In the genomic region with DNA sequence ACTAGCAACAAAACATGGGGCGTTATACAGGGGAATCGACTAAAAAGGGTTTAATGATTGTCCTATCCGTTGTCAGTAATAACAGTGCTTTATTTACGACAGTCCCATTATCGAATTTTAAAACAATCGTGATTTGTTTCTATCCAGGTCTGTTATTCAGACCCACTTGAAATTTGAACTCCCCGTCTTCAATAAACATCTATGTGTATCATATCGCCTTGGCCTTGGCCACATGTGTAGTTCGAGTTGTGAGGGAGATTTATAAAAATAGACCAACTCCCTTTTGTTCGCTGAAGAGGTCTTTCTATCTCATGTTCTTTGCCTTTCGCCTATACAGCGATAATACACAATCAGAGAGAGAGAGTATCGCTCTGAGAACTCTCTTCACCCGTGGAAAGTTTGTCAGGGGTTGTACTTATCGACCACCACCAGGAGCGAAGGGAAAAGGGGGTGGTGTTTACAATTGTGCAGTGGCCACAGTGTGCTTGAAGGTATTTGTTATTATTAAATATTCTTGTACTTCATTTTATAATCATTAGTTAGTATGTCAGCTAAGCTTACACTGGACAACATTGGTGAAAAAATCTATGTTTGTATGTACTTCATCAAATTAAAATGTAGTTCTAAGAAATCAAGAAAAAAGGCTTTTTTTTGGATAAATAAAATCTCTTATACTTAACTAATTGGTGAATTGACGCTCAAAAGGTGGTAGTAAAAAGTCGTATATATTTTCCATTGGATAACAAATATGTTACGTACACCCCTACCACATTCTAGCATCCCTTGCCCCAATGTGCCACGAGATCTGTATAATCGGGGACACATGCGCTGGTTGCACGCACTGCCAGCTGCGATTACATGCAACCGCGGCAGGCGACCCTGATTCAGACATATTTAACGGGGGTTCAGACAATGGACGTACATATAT, we compare ENCODE assay signal across 5 fruit fly cellular contexts.
TF ChIP-seq lines count a peak whose summit lies in the region.

No protein-coding gene starts in this region.

- TF ChIP-seq CTCF in whole organism, embryonic (GFP tag; optimal IDR thresholded peaks at IDR 0.05; lab: Kevin White, UChicago) = peak; percentile 52

TF ChIP-seq in whole organism, adult, 20 proteins besides CTCF, POLR2A, EP300 and RAD21:
- peak; percentile 44 for TF ChIP-seq kay (GFP tag; lab: Kevin White, UChicago; ENCODE audit: borderline replicate concordance)
- TF ChIP-seq Clk (GFP tag; optimal IDR thresholded peaks at IDR 0.05; lab: Kevin White, UChicago) = no peak

TF ChIP-seq in whole organism, embryonic, 481 proteins besides CTCF, POLR2A, EP300 and RAD21 (continues in another document):
- TF ChIP-seq tin (GFP tag; optimal IDR thresholded peaks at IDR 0.05; lab: Kevin White, UChicago) (peak; percentile 80), CG11696 (GFP tag; IDR thresholded peaks at IDR 0.05; lab: Robert Waterston, UW) (0 out of 2 replicates have a peak, but pooled peaks have one; percentile 38), CG10321 (GFP tag; IDR thresholded peaks at IDR 0.05; lab: Robert Waterston, UW) (no peak), lmd (GFP tag; IDR thresholded peaks at IDR 0.05; lab: Robert Waterston, UW) (peak; percentile 57), z (GFP tag; IDR thresholded peaks at IDR 0.05; lab: Robert Waterston, UW) (no peak), CG9817 (tag; optimal IDR thresholded peaks at IDR 0.05; lab: Kevin White, UChicago) (peak; percentile 37), zen (tag; optimal IDR thresholded peaks at IDR 0.05; lab: Kevin White, UChicago) (peak; percentile 72), lov (optimal IDR thresholded peaks at IDR 0.05; lab: Kevin White, UChicago) (no peak), lov (GFP tag; IDR thresholded peaks at IDR 0.05; lab: Robert Waterston, UW) (0 out of 3 replicates have a peak, but pooled peaks have one; percentile 4), CG3065 (GFP tag; optimal IDR thresholded peaks at IDR 0.05; lab: Kevin White, UChicago) (peak; percentile 51), gsb (GFP tag; IDR thresholded peaks at IDR 0.05; lab: Robert Waterston, UW) (no peak), Abd-B (GFP tag; optimal IDR thresholded peaks at IDR 0.05; lab: Kevin White, UChicago) (peak; percentile 34), CG5245 (GFP tag; optimal IDR thresholded peaks at IDR 0.05; lab: Kevin White, UChicago) (peak; percentile 69), pan (optimal IDR thresholded peaks at IDR 0.05; lab: Kevin White, UChicago) (no peak), pan (GFP tag; optimal IDR thresholded peaks at IDR 0.05 in 1 of 2, IDR thresholded peaks at IDR 0.05 in 1 of 2) (peak in 1 of 2 experiments; percentile 37), CG30403 (GFP tag; optimal IDR thresholded peaks at IDR 0.05; lab: Kevin White, UChicago) (peak; percentile 83), CG17328 (GFP tag; IDR thresholded peaks at IDR 0.05; lab: Robert Waterston, UW) (peak; percentile 62), CG13424 (tag; optimal IDR thresholded peaks at IDR 0.05; lab: Kevin White, UChicago) (peak; percentile 78), CG6683 (GFP tag; optimal IDR thresholded peaks at IDR 0.05; lab: Kevin White, UChicago) (no peak)

TF ChIP-seq in whole organism, prepupa, 60 proteins besides CTCF, POLR2A, EP300 and RAD21 (continues in another document):
- TF ChIP-seq vri (GFP tag; optimal IDR thresholded peaks at IDR 0.05; lab: Kevin White, UChicago) (peak; percentile 28), CG10631 (GFP tag; optimal IDR thresholded peaks at IDR 0.05; lab: Kevin White, UChicago) (peak; percentile 80), achi (GFP tag; optimal IDR thresholded peaks at IDR 0.05; lab: Kevin White, UChicago) (peak; percentile 78), Hr38 (GFP tag; optimal IDR thresholded peaks at IDR 0.05; lab: Kevin White, UChicago) (no peak), fkh (GFP tag; optimal IDR thresholded peaks at IDR 0.05; lab: Kevin White, UChicago) (peak; percentile 57), CG11902 (GFP tag; optimal IDR thresholded peaks at IDR 0.05; lab: Kevin White, UChicago) (peak; percentile 54), CG9139 (GFP tag; optimal IDR thresholded peaks at IDR 0.05; lab: Kevin White, UChicago) (peak; percentile 51), CG15336 (GFP tag; IDR thresholded peaks at IDR 0.05; lab: Robert Waterston, UW) (no peak; the same call in 1 of the 2 replicates), Eip78C (GFP tag; lab: Kevin White, UChicago) (peak; percentile 93), Hr39 (GFP tag; optimal IDR thresholded peaks at IDR 0.05; lab: Kevin White, UChicago) (peak; percentile 68), CG7368 (GFP tag; optimal IDR thresholded peaks at IDR 0.05; lab: Kevin White, UChicago) (peak; percentile 52), OdsH (GFP tag; optimal IDR thresholded peaks at IDR 0.05; lab: Kevin White, UChicago) (peak; percentile 77), fd59A (GFP tag; optimal IDR thresholded peaks at IDR 0.05; lab: Kevin White, UChicago) (peak; percentile 71), Sox102F (GFP tag; optimal IDR thresholded peaks at IDR 0.05; lab: Kevin White, UChicago) (peak; percentile 69), Eip93F (GFP tag; optimal IDR thresholded peaks at IDR 0.05; lab: Kevin White, UChicago) (no peak), Blimp-1 (GFP tag; optimal IDR thresholded peaks at IDR 0.05; lab: Kevin White, UChicago) (peak; percentile 49), CG8319 (GFP tag; optimal IDR thresholded peaks at IDR 0.05; lab: Kevin White, UChicago) (peak; percentile 68), net (GFP tag; optimal IDR thresholded peaks at IDR 0.05; lab: Kevin White, UChicago) (peak; percentile 69), CG34406 (GFP tag; optimal IDR thresholded peaks at IDR 0.05; lab: Kevin White, UChicago) (peak; percentile 74), CG3032 (tag; optimal IDR thresholded peaks at IDR 0.05; lab: Kevin White, UChicago) (peak; percentile 80)

TF ChIP-seq in whole organism, pupa, 21 proteins besides CTCF, POLR2A, EP300 and RAD21 (continues in another document):
- peak; percentile 70 for TF ChIP-seq CG17806 (tag; optimal IDR thresholded peaks at IDR 0.05; lab: Kevin White, UChicago)
- peak; percentile 83 for TF ChIP-seq CG14655 (GFP tag; optimal IDR thresholded peaks at IDR 0.05; lab: Kevin White, UChicago)
- TF ChIP-seq CG9948 (tag; optimal IDR thresholded peaks at IDR 0.05; lab: Kevin White, UChicago) = peak; percentile 76
- TF ChIP-seq Pif1B (GFP tag; optimal IDR thresholded peaks at IDR 0.05; lab: Kevin White, UChicago) = peak; percentile 71
- TF ChIP-seq CG34367 (tag; optimal IDR thresholded peaks at IDR 0.05; lab: Kevin White, UChicago) = peak; percentile 61
- peak; percentile 47 for TF ChIP-seq EcR (GFP tag; optimal IDR thresholded peaks at IDR 0.05; lab: Kevin White, UChicago)
- peak; percentile 1 for TF ChIP-seq gl (tag; optimal IDR thresholded peaks at IDR 0.05; lab: Kevin White, UChicago)
- peak; percentile 66; the same call in 1 of the 3 replicates for TF ChIP-seq CG4496 (GFP tag; IDR thresholded peaks at IDR 0.05; lab: Robert Waterston, UW)
- peak; percentile 72 for TF ChIP-seq Pif1A (GFP tag; optimal IDR thresholded peaks at IDR 0.05; lab: Kevin White, UChicago)
- no peak; the same call in 1 of the 2 replicates for TF ChIP-seq Ets98B (GFP tag; IDR thresholded peaks at IDR 0.05; lab: Robert Waterston, UW)
- TF ChIP-seq fd96Ca (GFP tag; IDR thresholded peaks at IDR 0.05; lab: Robert Waterston, UW) = no peak
- peak; percentile 37; the same call in 1 of the 2 replicates for TF ChIP-seq CG32121 (GFP tag; IDR thresholded peaks at IDR 0.05; lab: Robert Waterston, UW)
- TF ChIP-seq CG10348 (GFP tag; IDR thresholded peaks at IDR 0.05; lab: Robert Waterston, UW) = no peak
- peak; percentile 61 for TF ChIP-seq D1 (tag; optimal IDR thresholded peaks at IDR 0.05; lab: Kevin White, UChicago)
- peak; percentile 78 for TF ChIP-seq CG15710 (tag; optimal IDR thresholded peaks at IDR 0.05; lab: Kevin White, UChicago)
- TF ChIP-seq Snoo (tag; optimal IDR thresholded peaks at IDR 0.05; lab: Kevin White, UChicago) = no peak
- TF ChIP-seq CG8301 (tag; optimal IDR thresholded peaks at IDR 0.05; lab: Kevin White, UChicago) = peak; percentile 79
- TF ChIP-seq CG12605 (GFP tag; IDR thresholded peaks at IDR 0.05; lab: Robert Waterston, UW) = peak; percentile 25; the same call in 1 of the 2 replicates
- no peak for TF ChIP-seq rn (GFP tag; IDR thresholded peaks at IDR 0.05; lab: Robert Waterston, UW)
- peak; percentile 88 for TF ChIP-seq CG8159 (tag; optimal IDR thresholded peaks at IDR 0.05; lab: Kevin White, UChicago)

TF ChIP-seq in whole organism, wandering third instar larva, 38 proteins besides CTCF, POLR2A, EP300 and RAD21 (continues in another document):
- TF ChIP-seq h (GFP tag; optimal IDR thresholded peaks at IDR 0.05; lab: Kevin White, UChicago) (peak; percentile 73), Mio (GFP tag; optimal IDR thresholded peaks at IDR 0.05; lab: Kevin White, UChicago) (no peak), Dif (GFP tag; optimal IDR thresholded peaks at IDR 0.05; lab: Kevin White, UChicago; ENCODE audit: partially characterized antibody) (peak; percentile 43), Vsx2 (GFP tag; optimal IDR thresholded peaks at IDR 0.05; lab: Kevin White, UChicago; ENCODE audit: partially characterized antibody) (no peak), usp (GFP tag; optimal IDR thresholded peaks at IDR 0.05; lab: Kevin White, UChicago) (no peak), Dfd (GFP tag; optimal IDR thresholded peaks at IDR 0.05; lab: Kevin White, UChicago) (no peak), tai (GFP tag; optimal IDR thresholded peaks at IDR 0.05; lab: Kevin White, UChicago) (no peak), Rel (GFP tag; optimal IDR thresholded peaks at IDR 0.05; lab: Kevin White, UChicago) (no peak), Rel (tag; optimal IDR thresholded peaks at IDR 0.05; lab: Kevin White, UChicago) (no peak), dmrt93B (GFP tag; optimal IDR thresholded peaks at IDR 0.05; lab: Kevin White, UChicago) (peak; percentile 57), Jra (GFP tag; optimal IDR thresholded peaks at IDR 0.05; lab: Kevin White, UChicago) (no peak), Hr78 (GFP tag; optimal IDR thresholded peaks at IDR 0.05; lab: Kevin White, UChicago) (no peak), sage (GFP tag; optimal IDR thresholded peaks at IDR 0.05; lab: Kevin White, UChicago) (no peak), brk (GFP tag; optimal IDR thresholded peaks at IDR 0.05; lab: Kevin White, UChicago) (no peak), GATAd (GFP tag; optimal IDR thresholded peaks at IDR 0.05; lab: Kevin White, UChicago) (no peak), pan (optimal IDR thresholded peaks at IDR 0.05; lab: Kevin White, UChicago) (no peak), psq (GFP tag; optimal IDR thresholded peaks at IDR 0.05; lab: Kevin White, UChicago) (peak; percentile 50), lola (GFP tag; optimal IDR thresholded peaks at IDR 0.05; lab: Kevin White, UChicago) (no peak), Hnf4 (GFP tag; optimal IDR thresholded peaks at IDR 0.05; lab: Kevin White, UChicago) (peak; percentile 16), Sp1 (GFP tag; optimal IDR thresholded peaks at IDR 0.05; lab: Kevin White, UChicago) (peak; percentile 67), CG9705 (GFP tag; optimal IDR thresholded peaks at IDR 0.05; lab: Kevin White, UChicago) (peak; percentile 27), br (GFP tag; optimal IDR thresholded peaks at IDR 0.05; lab: Kevin White, UChicago) (peak; percentile 56), N (GFP tag; optimal IDR thresholded peaks at IDR 0.05; lab: Kevin White, UChicago) (no peak), Myc (optimal IDR thresholded peaks at IDR 0.05; lab: Kevin White, UChicago) (no peak), sv (GFP tag; optimal IDR thresholded peaks at IDR 0.05; lab: Kevin White, UChicago) (peak; percentile 34)
